Worm (Caenorhabditis elegans) whole organism, L4/young adult: ENCODE results near the gene best-24.

ENCODE experiments used
- W03F9.2 ChIP-seq: fragments of 150-350 bp; optimal IDR thresholded peaks from 2 replicates; lab custom pipeline; 2014; ENCODE audit warnings: missing biosample characterization, missing genetic modification characterization
- dao-5 ChIP-seq: sonication (generic microtip); optimal IDR thresholded peaks from 2 replicates; lab custom pipeline; 2016; ENCODE audit warnings: missing genotype, missing genetic modification characterization, moderate library complexity, missing compliant biosample characterization
- him-1 ChIP-seq: sonication (generic microtip); optimal IDR thresholded peaks from 2 replicates; lab custom pipeline; 2016; ENCODE audit warnings: missing genotype, missing genetic modification reagents, missing genetic modification characterization, missing compliant biosample characterization

The best-24 gene

ce11 chrIII:7909263-7909662 is 8.4 kb downstream of the best-24 start, which contains the start of gene ZK688.1:
Gene ZK688.1 (plus strand): TSS chrIII:7909563.
- TF ChIP-seq dao-5 (tag; lab: Kevin White, UChicago) = no peak
- no peak for TF ChIP-seq him-1 (tag; lab: Kevin White, UChicago)
- no peak for TF ChIP-seq W03F9.2 (tag; lab: Kevin White, UChicago)

- no peak for TF ChIP-seq W03F9.2 (tag; lab: Kevin White, UChicago)
- TF ChIP-seq him-1 (tag; lab: Kevin White, UChicago) = no peak
- TF ChIP-seq dao-5 (tag; lab: Kevin White, UChicago) = no peak
Measured at ce11 chrIII:7911621-7912020, 10.8 kb downstream of the best-24 start, which contains the start of gene ZK688.7. Gene ZK688.7 (minus strand): TSS chrIII:7911634.

- TF ChIP-seq W03F9.2 (tag; lab: Kevin White, UChicago) (no peak), dao-5 (tag; lab: Kevin White, UChicago) (no peak), him-1 (tag; lab: Kevin White, UChicago) (no peak)
Measured at ce11 chrIII:7913488-7913887, 12.7 kb downstream of the best-24 start, which contains the start of gene ZK688.12. Gene ZK688.12 (minus strand): TSS chrIII:7913588.

- TF ChIP-seq W03F9.2 (tag; lab: Kevin White, UChicago) (no peak), him-1 (tag; lab: Kevin White, UChicago) (no peak), dao-5 (tag; lab: Kevin White, UChicago) (no peak)
Measured at ce11 chrIII:7917667-7918066, 16.8 kb downstream of the best-24 start, which contains the start of gene gly-3. Gene gly-3 (minus strand): TSS chrIII:7917767.

ce11 chrIII:7919823-7920222 is 19.0 kb downstream of the best-24 start, which contains the start of gene C29E4.14:
Gene C29E4.14 (plus strand): TSS chrIII:7920123.
- TF ChIP-seq W03F9.2 (tag; lab: Kevin White, UChicago) = no peak

ce11 chrIII:7922207-7922606 is 21.4 kb downstream of the best-24 start, which contains the start of gene C29E4.17:
Gene C29E4.17 (plus strand): TSS chrIII:7922507.
- TF ChIP-seq him-1 (tag; lab: Kevin White, UChicago) (no peak), W03F9.2 (tag; lab: Kevin White, UChicago) (no peak), dao-5 (tag; lab: Kevin White, UChicago) (no peak)

- TF ChIP-seq him-1 (tag; lab: Kevin White, UChicago) = no peak
- no peak for TF ChIP-seq W03F9.2 (tag; lab: Kevin White, UChicago)
- TF ChIP-seq dao-5 (tag; lab: Kevin White, UChicago) = no peak
Measured at ce11 chrIII:7924821-7925220, 24.0 kb downstream of the best-24 start, which contains the start of gene tag-250. Gene tag-250 (minus strand): TSS chrIII:7924921.

ce11 chrIII:7925968-7926367 is 25.1 kb downstream of the best-24 start:
- no peak for TF ChIP-seq W03F9.2 (tag; lab: Kevin White, UChicago)
- TF ChIP-seq him-1 (tag; lab: Kevin White, UChicago) = no peak
- no peak for TF ChIP-seq dao-5 (tag; lab: Kevin White, UChicago)

ce11 chrIII:7928549-7929129 is 27.8 kb downstream of the best-24 start, which contains the start of the genes C29E4.13 and npp-15:
Gene C29E4.13 (minus strand): TSS chrIII:7928717.
Gene npp-15 (plus strand): TSS chrIII:7929043.
- TF ChIP-seq him-1 (tag; lab: Kevin White, UChicago) (no peak), W03F9.2 (tag; lab: Kevin White, UChicago) (peak; percentile 53), dao-5 (tag; lab: Kevin White, UChicago) (no peak)

ce11 chrIII:7933235-7933634 is 32.4 kb downstream of the best-24 start, which contains the start of gene ran-2:
Gene ran-2 (plus strand): TSS chrIII:7933535.
- TF ChIP-seq him-1 (tag; lab: Kevin White, UChicago) (no peak), W03F9.2 (tag; lab: Kevin White, UChicago) (no peak), dao-5 (tag; lab: Kevin White, UChicago) (no peak)

- TF ChIP-seq him-1 (tag; lab: Kevin White, UChicago) (no peak), dao-5 (tag; lab: Kevin White, UChicago) (no peak), W03F9.2 (tag; lab: Kevin White, UChicago) (no peak)
Measured at ce11 chrIII:7937548-7937947, 36.7 kb downstream of the best-24 start, which contains the start of gene C29E4.10. Gene C29E4.10 (plus strand): TSS chrIII:7937848.

ce11 chrIII:7940819-7941218 is 40.0 kb downstream of the best-24 start, which contains the start of gene C29E4.12:
Gene C29E4.12 (plus strand): TSS chrIII:7941151.
- TF ChIP-seq him-1 (tag; lab: Kevin White, UChicago) = no peak

- TF ChIP-seq dao-5 (tag; lab: Kevin White, UChicago) (no peak), him-1 (tag; lab: Kevin White, UChicago) (no peak), W03F9.2 (tag; lab: Kevin White, UChicago) (no peak)
Measured at ce11 chrIII:7941417-7941816, 40.6 kb downstream of the best-24 start, which contains the start of gene kle-2. Gene kle-2 (plus strand): TSS chrIII:7941717.
